Worm (Caenorhabditis elegans): ENCODE results near the gene B0563.9.

The B0563.9 gene

ce11 chrX:9150269-9150744 lies 18.0 kb upstream of the B0563.9 start, which contains the start of gene tmbi-4:
Gene tmbi-4 (plus strand): TSS chrX:9150694.
- no peak for TF ChIP-seq R02D3.7 (tag; optimal IDR thresholded peaks at IDR 0.05)
- TF ChIP-seq pqm-1 (tag; optimal IDR thresholded peaks at IDR 0.05) = peak; percentile 38
- TF ChIP-seq jun-1 (tag; optimal IDR thresholded peaks at IDR 0.05) = peak; percentile 34
- peak; percentile 29 for TF ChIP-seq elt-1 (tag; optimal IDR thresholded peaks at IDR 0.05)
- TF ChIP-seq nhr-23 (tag; optimal IDR thresholded peaks at IDR 0.05) = peak; percentile 38
- TF ChIP-seq nfya-1 (tag; optimal IDR thresholded peaks at IDR 0.05; ENCODE audit: insufficient read depth) = peak; percentile 67
- TF ChIP-seq egl-5 (tag; optimal IDR thresholded peaks at IDR 0.05) = peak; percentile 72
- peak; percentile 44 for TF ChIP-seq ceh-28 (tag; optimal IDR thresholded peaks at IDR 0.05)
- no peak for TF ChIP-seq ceh-16 (tag; optimal IDR thresholded peaks at IDR 0.05)
- no peak for TF ChIP-seq zag-1 (tag; optimal IDR thresholded peaks at IDR 0.05)
- no peak for TF ChIP-seq elt-3 (tag; optimal IDR thresholded peaks at IDR 0.05)
- TF ChIP-seq lin-39 (tag; optimal IDR thresholded peaks at IDR 0.05) = peak; percentile 48
- TF ChIP-seq nhr-25 (tag; optimal IDR thresholded peaks at IDR 0.05) = peak; percentile 60
- TF ChIP-seq mml-1 (tag; optimal IDR thresholded peaks at IDR 0.05) = no peak
- TF ChIP-seq skn-1 (tag; optimal IDR thresholded peaks at IDR 0.05) = peak; percentile 72
- TF ChIP-seq snpc-4 (tag; optimal IDR thresholded peaks at IDR 0.05) = peak; percentile 22
- TF ChIP-seq hmg-11 (tag; optimal IDR thresholded peaks at IDR 0.05) = peak; percentile 61
- TF ChIP-seq eor-1 (tag; optimal IDR thresholded peaks at IDR 0.05) = no peak
- TF ChIP-seq pha-4 (tag; optimal IDR thresholded peaks at IDR 0.05) = peak; percentile 80
- peak; percentile 50 for TF ChIP-seq fkh-10 (GFP tag; optimal IDR thresholded peaks at IDR 0.05)
- TF ChIP-seq lin-15B (tag; optimal IDR thresholded peaks at IDR 0.05) = peak; percentile 55
- TF ChIP-seq nhr-43 (tag; optimal IDR thresholded peaks at IDR 0.05; ENCODE audit: poor library complexity, severe bottlenecking) = no peak

DNA sequence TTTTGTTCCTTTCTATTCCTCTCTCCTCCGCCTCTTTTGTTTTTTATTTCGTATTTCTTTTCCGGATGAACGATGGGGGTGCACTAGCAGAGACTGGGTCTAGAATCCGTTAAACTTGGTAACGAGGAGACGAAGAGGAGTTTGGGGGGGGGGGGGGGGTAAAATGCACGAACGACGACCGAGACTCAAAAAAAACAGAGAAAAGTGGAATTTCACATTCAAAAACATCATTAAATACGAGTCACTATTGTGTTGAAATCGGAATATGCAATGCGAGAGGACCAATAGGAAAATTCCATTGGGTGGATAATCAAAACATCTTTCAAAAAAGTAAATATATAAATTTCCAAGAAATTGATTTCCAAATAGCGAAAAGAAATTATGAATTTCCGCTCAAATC lies 14.1 kb upstream of the B0563.9 start, which contains the start of gene B0563.7:
Gene B0563.7, minus strand, starts transcription at position 101 of the 400 bp plus-strand sequence.
- no peak for TF ChIP-seq nhr-23 (tag; optimal IDR thresholded peaks at IDR 0.05)

DNA sequence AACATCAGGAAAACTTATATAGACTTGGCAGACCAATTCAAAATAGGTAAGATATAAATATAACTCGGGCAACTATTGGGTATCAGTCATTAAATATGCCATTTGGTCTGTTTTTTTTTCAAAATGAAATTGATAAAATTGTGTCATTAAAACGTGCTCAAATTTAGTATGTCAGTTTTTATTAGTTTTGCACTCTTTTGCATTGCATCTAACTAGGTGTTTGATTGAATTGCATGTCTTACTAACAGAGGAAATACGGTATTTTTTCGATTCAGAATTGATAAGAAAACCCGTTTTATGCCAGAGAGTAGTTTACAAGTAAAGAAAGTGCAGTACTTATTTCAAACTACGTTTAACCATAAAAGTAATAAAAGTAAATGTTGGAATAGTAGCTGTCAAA lies 12.6 kb upstream of the B0563.9 start:
- TF ChIP-seq elt-2 (tag; optimal IDR thresholded peaks at IDR 0.05) = peak; percentile 42
- TF ChIP-seq lsy-12 (tag; optimal IDR thresholded peaks at IDR 0.05) = no peak
- no peak for TF ChIP-seq nhr-67 (tag; optimal IDR thresholded peaks at IDR 0.05)
- no peak for TF ChIP-seq lin-15B (tag; optimal IDR thresholded peaks at IDR 0.05)
- no peak for TF ChIP-seq ztf-11 (tag; optimal IDR thresholded peaks at IDR 0.05)
- peak; percentile 17 for TF ChIP-seq pqm-1 (tag; optimal IDR thresholded peaks at IDR 0.05)
- no peak for TF ChIP-seq eor-1 (tag; optimal IDR thresholded peaks at IDR 0.05)

DNA sequence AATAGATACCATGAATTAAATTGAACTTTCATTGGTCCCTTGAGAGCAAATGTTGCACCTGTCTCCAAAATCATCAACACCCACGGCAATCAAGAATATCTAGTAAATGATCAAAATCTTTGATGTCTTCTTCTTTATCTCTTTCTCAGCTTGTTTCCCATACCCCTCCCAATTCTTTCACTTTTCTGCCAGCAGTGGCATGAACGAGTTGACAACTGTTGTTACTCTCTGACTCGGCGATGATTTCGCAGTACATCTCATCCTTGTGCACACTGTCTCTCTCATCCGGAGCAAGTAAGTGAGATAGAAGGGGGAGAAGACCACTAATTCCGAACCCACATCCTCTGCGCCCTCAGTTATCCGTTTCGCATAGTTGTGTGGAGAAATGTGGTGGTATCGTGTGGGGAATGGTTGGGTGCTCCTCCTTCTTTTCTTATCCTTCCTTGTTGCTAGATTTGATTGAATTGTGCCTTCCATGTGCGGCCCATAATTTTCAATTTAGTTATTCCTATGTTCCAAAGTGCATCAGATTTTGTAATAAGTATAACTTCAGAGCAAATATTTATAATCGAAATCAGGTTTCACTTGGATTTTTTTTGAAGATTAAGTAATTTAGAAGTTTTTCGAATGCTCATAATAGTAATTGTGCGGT lies 7.0 kb upstream of the B0563.9 start:
- peak; percentile 50 for TF ChIP-seq egl-5 (tag; optimal IDR thresholded peaks at IDR 0.05)
- peak; percentile 33 for TF ChIP-seq lin-39 (tag; optimal IDR thresholded peaks at IDR 0.05)
- no peak for TF ChIP-seq ztf-4 (tag; optimal IDR thresholded peaks at IDR 0.05)
- no peak for TF ChIP-seq nhr-237 (tag; optimal IDR thresholded peaks at IDR 0.05)

ce11 chrX:9162864-9163263 lies 5.5 kb upstream of the B0563.9 start, which contains the start of gene tsp-11:
Gene tsp-11 (plus strand): TSS chrX:9163164.
- no peak for TF ChIP-seq fos-1 (tag; optimal IDR thresholded peaks at IDR 0.05)
- TF ChIP-seq ZK546.5 (tag; optimal IDR thresholded peaks at IDR 0.05) = no peak
- TF ChIP-seq pha-4 (tag; optimal IDR thresholded peaks at IDR 0.05) = no peak
- no peak for TF ChIP-seq nhr-76 (tag; optimal IDR thresholded peaks at IDR 0.05)
- TF ChIP-seq eor-1 (tag; optimal IDR thresholded peaks at IDR 0.05) = no peak
- TF ChIP-seq jun-1 (tag; optimal IDR thresholded peaks at IDR 0.05) = no peak
- TF ChIP-seq zag-1 (tag; optimal IDR thresholded peaks at IDR 0.05) = no peak
- TF ChIP-seq elt-2 (tag; optimal IDR thresholded peaks at IDR 0.05) = no peak
- TF ChIP-seq nhr-12 (tag; optimal IDR thresholded peaks at IDR 0.05) = no peak
- TF ChIP-seq lin-15B (tag; optimal IDR thresholded peaks at IDR 0.05) = no peak
- TF ChIP-seq nfya-1 (tag; optimal IDR thresholded peaks at IDR 0.05; ENCODE audit: insufficient read depth) = no peak
- no peak for TF ChIP-seq mml-1 (tag; optimal IDR thresholded peaks at IDR 0.05)
- TF ChIP-seq skn-1 (tag; optimal IDR thresholded peaks at IDR 0.05) = no peak
- TF ChIP-seq pqm-1 (tag; optimal IDR thresholded peaks at IDR 0.05) = no peak
- no peak for TF ChIP-seq ceh-16 (tag; optimal IDR thresholded peaks at IDR 0.05)
